Worm (Caenorhabditis elegans) whole organism, L4/young adult: Measurements from ENCODE around the gene C35A5.4.

Experiments used
- W03F9.2 ChIP-seq: fragments of 150-350 bp; optimal IDR thresholded peaks from 2 replicates; lab custom pipeline; 2014; ENCODE audit warnings: missing biosample characterization, missing genetic modification characterization
- dao-5 ChIP-seq: sonication (generic microtip); optimal IDR thresholded peaks from 2 replicates; lab custom pipeline; 2016; ENCODE audit warnings: missing genotype, missing genetic modification characterization, moderate library complexity, missing compliant biosample characterization
- him-1 ChIP-seq: sonication (generic microtip); optimal IDR thresholded peaks from 2 replicates; lab custom pipeline; 2016; ENCODE audit warnings: missing genotype, missing genetic modification reagents, missing genetic modification characterization, missing compliant biosample characterization

ce11 chrV:10532725-10533124 lies 35.9 kb downstream of the C35A5.4 start, which contains the start of gene txt-10:
- no peak for TF ChIP-seq W03F9.2 (tag; lab: Kevin White, UChicago)
- TF ChIP-seq him-1 (tag; lab: Kevin White, UChicago), result no peak
- TF ChIP-seq dao-5, result no peak
